Fruit fly (Drosophila melanogaster): Measurements from ENCODE around the gene mkg-p.

DNA sequence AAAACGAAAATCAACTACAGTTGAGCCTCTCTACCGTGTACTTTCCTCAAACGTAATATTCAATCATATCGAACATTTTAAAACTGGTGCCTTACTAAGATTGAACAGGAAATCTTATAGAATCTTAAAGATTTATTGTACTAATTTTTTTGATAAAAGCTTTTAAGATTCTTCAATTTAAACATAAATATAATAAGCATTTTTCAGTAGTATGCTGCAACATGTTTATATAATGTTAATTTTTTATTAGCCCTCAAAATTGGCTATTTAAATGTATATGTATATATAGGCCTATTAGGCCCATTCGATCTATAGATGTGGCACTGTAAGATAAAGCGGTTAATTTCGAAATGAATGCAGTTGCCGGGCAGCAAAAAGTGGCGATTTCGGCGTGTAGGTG is 33.5 kb downstream of the mkg-p start:
- no peak for TF ChIP-seq h (optimal IDR thresholded peaks at IDR 0.05)
- TF ChIP-seq psq (optimal IDR thresholded peaks at IDR 0.05) = no peak
- TF ChIP-seq ttk (optimal IDR thresholded peaks at IDR 0.05) = no peak

Data from Kc167 (cell line).